Worm (Caenorhabditis elegans): ENCODE measurements around the gene F47B8.1.

F47B8.1 gene

DNA sequence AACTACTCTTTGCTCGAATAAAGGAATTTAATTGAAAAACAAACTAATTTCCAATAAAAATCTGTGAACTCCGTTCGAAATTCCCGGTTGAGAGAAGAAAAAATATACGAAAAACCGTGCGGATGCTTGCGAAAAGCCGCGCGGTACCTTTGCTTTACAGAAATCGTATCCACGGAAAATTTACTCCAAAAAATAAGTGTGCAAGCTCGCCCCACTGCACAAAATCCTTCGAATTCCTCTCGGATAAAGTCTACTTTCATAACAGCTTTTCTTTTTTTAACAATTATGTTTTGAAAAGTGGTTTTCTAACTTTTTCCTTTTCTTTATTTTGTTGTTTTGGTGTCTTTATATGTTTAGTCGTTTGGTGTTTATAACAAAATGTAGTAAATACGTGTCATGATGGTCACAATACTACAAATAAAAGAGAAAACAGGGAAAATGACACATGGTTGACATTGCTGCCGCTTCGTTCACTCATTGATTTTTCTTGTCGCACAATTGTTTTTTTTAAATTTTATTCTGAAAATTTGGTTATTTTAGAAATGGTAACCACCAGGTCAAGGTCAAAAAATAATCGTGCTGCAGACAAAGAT lies 33.2 kb upstream of the F47B8.1 start, which contains the start of gene cept-2 (continued):
- TF ChIP-seq ceh-82 (tag; optimal IDR thresholded peaks at IDR 0.05) (peak; percentile 84 to 95 (median 94)), ztf-11 (tag; optimal IDR thresholded peaks at IDR 0.05) (peak in 1 of 2 experiments; percentile 91), ztf-4 (tag; optimal IDR thresholded peaks at IDR 0.05) (peak; percentile 85), mab-9 (GFP tag; IDR thresholded peaks at IDR 0.05) (peak; percentile 81), C34B4.2 (tag; optimal IDR thresholded peaks at IDR 0.05) (no peak), fkh-10 (GFP tag; optimal IDR thresholded peaks at IDR 0.05) (peak; percentile 70), snpc-4 (tag; optimal IDR thresholded peaks at IDR 0.05) (peak; percentile 89), nhr-11 (tag; optimal IDR thresholded peaks at IDR 0.05) (peak; percentile 75), vab-15 (tag; optimal IDR thresholded peaks at IDR 0.05) (peak; percentile 78), nhr-20 (tag; optimal IDR thresholded peaks at IDR 0.05) (peak; percentile 97), nhr-19 (GFP tag; conservative IDR thresholded peaks at IDR 0.05) (peak; percentile 96), grh-1 (GFP tag; IDR thresholded peaks at IDR 0.05) (peak; percentile 83), ets-5 (GFP tag; IDR thresholded peaks at IDR 0.05) (no peak), lsy-2 (tag; optimal IDR thresholded peaks at IDR 0.05) (peak; percentile 93 to 96), unc-30 (tag; optimal IDR thresholded peaks at IDR 0.05) (no peak), elt-2 (tag; optimal IDR thresholded peaks at IDR 0.05) (peak; percentile 46), efl-3 (GFP tag; optimal IDR thresholded peaks at IDR 0.05) (peak; percentile 31), sup-37 (GFP tag; optimal IDR thresholded peaks at IDR 0.05) (peak; percentile 33), jun-1 (tag; optimal IDR thresholded peaks at IDR 0.05) (peak; percentile 84), ces-1 (GFP tag; optimal IDR thresholded peaks at IDR 0.05) (no peak), nhr-12 (tag; optimal IDR thresholded peaks at IDR 0.05) (no peak), skn-1 (tag; optimal IDR thresholded peaks at IDR 0.05) (peak; percentile 95), efl-1 (optimal IDR thresholded peaks at IDR 0.05) (peak; percentile 91 to 93), efl-1 (GFP tag; optimal IDR thresholded peaks at IDR 0.05 in 1 of 2) (peak; percentile 85 to 98), nhr-84 (tag; optimal IDR thresholded peaks at IDR 0.05) (no peak), unc-130 (tag; optimal IDR thresholded peaks at IDR 0.05) (peak; percentile 66), hlh-4 (tag; optimal IDR thresholded peaks at IDR 0.05) (no peak), fkh-8 (tag; optimal IDR thresholded peaks at IDR 0.05) (peak; percentile 95), egl-27 (tag; optimal IDR thresholded peaks at IDR 0.05) (peak in 1 of 2 experiments; percentile 56), nhr-47 (tag; optimal IDR thresholded peaks at IDR 0.05) (peak; percentile 96), irx-1 (tag; optimal IDR thresholded peaks at IDR 0.05) (peak; percentile 82), ceh-8 (GFP tag; optimal IDR thresholded peaks at IDR 0.05) (peak; percentile 84), lin-39 (tag; optimal IDR thresholded peaks at IDR 0.05) (peak; percentile 70), ceh-63 (GFP tag; optimal IDR thresholded peaks at IDR 0.05) (no peak), sox-4 (tag; optimal IDR thresholded peaks at IDR 0.05) (peak; percentile 89), mdl-1 (tag; optimal IDR thresholded peaks at IDR 0.05) (peak in 1 of 2 experiments; percentile 82), sptf-1 (tag; optimal IDR thresholded peaks at IDR 0.05) (no peak), C04F5.9 (tag; optimal IDR thresholded peaks at IDR 0.05) (peak; percentile 80), ceh-88 (GFP tag; IDR thresholded peaks at IDR 0.05) (peak; percentile 84), pax-3 (tag; optimal IDR thresholded peaks at IDR 0.05) (peak; percentile 99)

DNA sequence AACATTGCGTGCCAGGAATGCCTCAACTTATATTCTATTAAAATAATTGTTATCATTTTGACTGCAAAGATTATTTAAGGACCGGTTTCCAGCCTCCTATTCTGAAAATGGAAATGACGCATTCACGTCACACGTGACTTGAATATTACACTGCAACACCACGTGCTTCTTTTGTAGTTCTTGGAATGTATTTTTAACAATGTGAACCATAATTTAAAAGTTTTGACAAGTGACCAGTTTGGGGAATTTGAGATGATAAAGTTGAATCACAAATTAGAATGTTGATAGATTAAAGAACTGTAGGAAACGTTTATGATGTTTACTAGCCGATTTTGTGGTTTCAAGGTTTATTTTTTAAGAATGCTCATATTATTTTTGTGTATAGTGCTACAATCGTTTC lies 27.5 kb upstream of the F47B8.1 start, which contains the start of gene F47B8.10:
TSS of gene F47B8.10 (plus strand) at position 301 of the 400 bp plus-strand sequence.
- TF ChIP-seq efl-1 (optimal IDR thresholded peaks at IDR 0.05) = no peak
- peak in 1 of 2 experiments; percentile 14 for TF ChIP-seq efl-1 (GFP tag; optimal IDR thresholded peaks at IDR 0.05 in 1 of 2)
- no peak for TF ChIP-seq fos-1 (tag; optimal IDR thresholded peaks at IDR 0.05)
- TF ChIP-seq unc-30 (tag; optimal IDR thresholded peaks at IDR 0.05) = no peak
- peak in 1 of 2 experiments; percentile 34 for TF ChIP-seq lin-35 (GFP tag; optimal IDR thresholded peaks at IDR 0.05)
